Worm (Caenorhabditis elegans) whole organism, L1 larva: ENCODE data around the gene T03G6.3.

Source experiments
- alr-1 ChIP-seq: fragments of 200-800 bp; sonication (Bioruptor generic); optimal IDR thresholded peaks from 2 replicates; lab custom pipeline; 2018; ENCODE audit warnings: borderline replicate concordance, mild to moderate bottlenecking, missing genetic modification characterization, missing compliant biosample characterization
- blmp-1 ChIP-seq: fragments of 150-350 bp; optimal IDR thresholded peaks from 2 replicates; lab custom pipeline; 2014; ENCODE audit warnings: missing biosample characterization, missing genetic modification characterization
- lin-13 ChIP-seq: fragments of 150-350 bp; optimal IDR thresholded peaks from 2 replicates; lab custom pipeline; 2014; ENCODE audit warnings: missing biosample characterization, missing genetic modification reagents, missing genetic modification characterization
- lin-35 ChIP-seq, 2 experiments: fragments of 150-350 bp; optimal IDR thresholded peaks; 2 replicates each; lab custom pipeline; 2014; ENCODE audit warnings: missing biosample characterization in 2 of 2, missing genetic modification characterization in 2 of 2, missing genetic modification reagents in 2 of 2
- lsy-2 ChIP-seq, 2 experiments: fragments of 150-350 bp; optimal IDR thresholded peaks; 2 replicates each; lab custom pipeline; 2014; ENCODE audit warnings: missing biosample characterization in 2 of 2, missing genetic modification characterization in 2 of 2
- nhr-11 ChIP-seq: fragments of 150-350 bp; optimal IDR thresholded peaks from 2 replicates; lab custom pipeline; 2014; ENCODE audit warnings: missing biosample characterization, missing genetic modification characterization
- nhr-237 ChIP-seq: fragments of 150-350 bp; optimal IDR thresholded peaks from 2 replicates; lab custom pipeline; 2014; ENCODE audit warnings: missing biosample characterization, missing genetic modification characterization
- nhr-76 ChIP-seq: sonication (generic microtip); optimal IDR thresholded peaks from 2 replicates; lab custom pipeline; 2017; ENCODE audit warnings: missing biosample characterization, missing genetic modification characterization
- skn-1 ChIP-seq: fragments of 150-350 bp; optimal IDR thresholded peaks from 2 replicates; lab custom pipeline; 2014; ENCODE audit warnings: missing biosample characterization, missing genetic modification characterization
- sox-4 ChIP-seq: sonication (generic microtip); optimal IDR thresholded peaks from 2 replicates; lab custom pipeline; 2016; ENCODE audit warnings: missing genetic modification characterization, missing compliant biosample characterization
- tbx-2 ChIP-seq: sonication (generic microtip); optimal IDR thresholded peaks from 2 replicates; lab custom pipeline; 2016; ENCODE audit warnings: missing genetic modification characterization, missing compliant biosample characterization
- ztf-11 ChIP-seq, 2 experiments: sonication (generic microtip); optimal IDR thresholded peaks; 2 replicates each; lab custom pipeline; 2016 to 2017; ENCODE audit warnings: missing genetic modification characterization in 2 of 2, missing biosample characterization in 1 of 2, missing compliant biosample characterization in 1 of 2
- ztf-4 ChIP-seq: fragments of 150-350 bp; optimal IDR thresholded peaks from 2 replicates; lab custom pipeline; 2014; ENCODE audit warnings: missing biosample characterization, missing genetic modification characterization

ce11 chrX:2588012-2588411, 27.5 kb downstream of the T03G6.3 start:
- no peak for TF ChIP-seq nhr-11 (tag; lab: Kevin White, UChicago)
- no peak for TF ChIP-seq nhr-237 (tag; lab: Kevin White, UChicago)
- TF ChIP-seq tbx-2 (tag; lab: Kevin White, UChicago), result no peak
- TF ChIP-seq alr-1 (tag; lab: Kevin White, UChicago), result no peak
- TF ChIP-seq sox-4, result no peak
- no peak for TF ChIP-seq lin-13 (GFP tag; lab: Kevin White, UChicago)
- TF ChIP-seq lsy-2 (tag; optimal IDR thresholded peaks at IDR 0.05; lab: Kevin White, UChicago), result peak in 1 of 2 experiments; percentile 22
- no peak for TF ChIP-seq ztf-11 (tag; optimal IDR thresholded peaks at IDR 0.05; lab: Kevin White, UChicago)
- TF ChIP-seq ztf-4, result no peak
- no peak for TF ChIP-seq nhr-76 (tag; lab: Kevin White, UChicago)
- peak; percentile 9 for TF ChIP-seq skn-1 (tag; lab: Kevin White, UChicago)
- TF ChIP-seq blmp-1 (tag; lab: Kevin White, UChicago), result peak; percentile 87
- TF ChIP-seq lin-35 (GFP tag; optimal IDR thresholded peaks at IDR 0.05; lab: Kevin White, UChicago), result no peak
